Fruit fly (Drosophila melanogaster): ENCODE data around the gene CG32277.

The CG32277 gene

DNA sequence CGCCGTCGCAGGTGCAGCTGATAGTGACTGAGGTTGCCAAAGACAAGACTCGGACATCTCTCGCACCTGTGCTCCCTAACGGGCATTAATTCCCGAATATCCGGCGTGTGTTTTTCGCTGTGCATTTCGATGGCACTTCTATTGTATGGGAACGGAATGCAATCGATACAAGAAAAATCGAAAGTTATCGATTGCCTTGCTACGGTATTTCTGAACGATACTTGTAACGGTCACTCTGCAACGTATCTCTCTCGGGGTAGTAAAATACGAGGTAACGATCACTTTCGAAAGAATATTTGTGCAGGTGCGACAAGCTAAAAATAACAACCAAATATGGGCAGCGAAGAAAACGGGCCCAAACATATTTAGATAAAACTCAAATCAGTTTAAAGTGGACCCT, 40.3 kb downstream of the CG32277 start, which contains the start of gene CG32280:
Gene CG32280 (plus strand): TSS at position 231 of the 400 bp plus-strand sequence.
- no peak for TF ChIP-seq CG33017 (tag; optimal IDR thresholded peaks at IDR 0.05)
- TF ChIP-seq cnc (optimal IDR thresholded peaks at IDR 0.05): no peak
- TF ChIP-seq ovo (GFP tag; optimal IDR thresholded peaks at IDR 0.05): peak; percentile 39
- TF ChIP-seq CG14711 (tag; optimal IDR thresholded peaks at IDR 0.05): no peak
- TF ChIP-seq bab1 (GFP tag; optimal IDR thresholded peaks at IDR 0.05): peak; percentile 60
- peak; percentile 19 for TF ChIP-seq CG11617 (GFP tag; optimal IDR thresholded peaks at IDR 0.05)
- TF ChIP-seq Mnt (GFP tag; optimal IDR thresholded peaks at IDR 0.05): peak; percentile 30
- no peak for TF ChIP-seq Clk (GFP tag; optimal IDR thresholded peaks at IDR 0.05)
- TF ChIP-seq Crg-1 (GFP tag; optimal IDR thresholded peaks at IDR 0.05): peak; percentile 57
- TF ChIP-seq CG7045 (GFP tag; optimal IDR thresholded peaks at IDR 0.05): no peak
- peak; percentile 17 for TF ChIP-seq cic (GFP tag; optimal IDR thresholded peaks at IDR 0.05)
- TF ChIP-seq CG7101 (tag; optimal IDR thresholded peaks at IDR 0.05): peak; percentile 10
- no peak for TF ChIP-seq tj (GFP tag; optimal IDR thresholded peaks at IDR 0.05)

DNA sequence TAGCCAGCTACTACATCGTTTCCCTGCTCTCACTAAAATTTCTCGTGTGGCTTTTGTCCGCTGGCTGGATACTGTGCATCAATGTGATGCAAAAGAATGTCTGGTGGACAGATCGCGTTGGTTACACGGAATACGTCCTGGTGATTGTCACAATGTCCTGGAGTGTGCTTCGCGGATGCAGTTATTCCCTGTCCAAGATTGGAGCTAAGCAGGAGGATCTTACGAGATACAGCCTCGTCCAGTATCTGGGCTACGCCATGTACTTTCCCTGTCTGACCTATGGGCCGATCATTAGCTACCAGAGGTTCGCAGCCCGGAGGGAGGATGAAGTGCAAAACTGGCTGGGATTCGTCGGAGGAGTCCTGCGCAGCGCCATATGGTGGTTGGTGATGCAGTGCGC, 42.7 kb downstream of the CG32277 start:
- TF ChIP-seq cic (GFP tag; optimal IDR thresholded peaks at IDR 0.05): no peak
- TF ChIP-seq CG7045 (GFP tag; optimal IDR thresholded peaks at IDR 0.05): no peak
- no peak for TF ChIP-seq tj (GFP tag; optimal IDR thresholded peaks at IDR 0.05)
- no peak for TF ChIP-seq ovo (GFP tag; optimal IDR thresholded peaks at IDR 0.05)

dm6 chr3L:3161968-3162367, 43.3 kb downstream of the CG32277 start, which contains the start of gene rasp:
rasp (plus strand) TSS chr3L:3162180.
- TF ChIP-seq CG5204 (GFP tag; optimal IDR thresholded peaks at IDR 0.05) (no peak), Crg-1 (GFP tag; optimal IDR thresholded peaks at IDR 0.05) (no peak), CG11617 (GFP tag; optimal IDR thresholded peaks at IDR 0.05) (no peak), CG14711 (tag; optimal IDR thresholded peaks at IDR 0.05) (no peak), CG7101 (tag; optimal IDR thresholded peaks at IDR 0.05) (no peak), Mnt (GFP tag; optimal IDR thresholded peaks at IDR 0.05) (no peak), cnc (optimal IDR thresholded peaks at IDR 0.05) (no peak), CG33017 (tag; optimal IDR thresholded peaks at IDR 0.05) (no peak)

- peak; percentile 15 for TF ChIP-seq tj (GFP tag; optimal IDR thresholded peaks at IDR 0.05)
- TF ChIP-seq CG11617 (GFP tag; optimal IDR thresholded peaks at IDR 0.05): peak; percentile 53
- no peak for TF ChIP-seq kay (GFP tag; ENCODE audit: borderline replicate concordance)
- peak; percentile 29 for TF ChIP-seq CG1620 (GFP tag; optimal IDR thresholded peaks at IDR 0.05)
- peak; percentile 94 for TF ChIP-seq CG14711 (tag; optimal IDR thresholded peaks at IDR 0.05)
- no peak for TF ChIP-seq bab1 (GFP tag; optimal IDR thresholded peaks at IDR 0.05)
- TF ChIP-seq cic (GFP tag; optimal IDR thresholded peaks at IDR 0.05): no peak
- TF ChIP-seq pad (GFP tag; optimal IDR thresholded peaks at IDR 0.05): no peak
- no peak for TF ChIP-seq ovo (GFP tag; optimal IDR thresholded peaks at IDR 0.05)
- TF ChIP-seq CG7045 (GFP tag; optimal IDR thresholded peaks at IDR 0.05): no peak
- no peak for TF ChIP-seq CG12768 (GFP tag; optimal IDR thresholded peaks at IDR 0.05)
- TF ChIP-seq Mnt (GFP tag; optimal IDR thresholded peaks at IDR 0.05): no peak
- TF ChIP-seq Hr96 (GFP tag; optimal IDR thresholded peaks at IDR 0.05): no peak
- TF ChIP-seq CG33017 (tag; optimal IDR thresholded peaks at IDR 0.05): no peak
- peak; percentile 34 for TF ChIP-seq CG7101 (tag; optimal IDR thresholded peaks at IDR 0.05)
- TF ChIP-seq Clk (GFP tag; optimal IDR thresholded peaks at IDR 0.05): no peak
- no peak for TF ChIP-seq cnc (optimal IDR thresholded peaks at IDR 0.05)
- TF ChIP-seq CG5204 (GFP tag; optimal IDR thresholded peaks at IDR 0.05): no peak
- peak; percentile 31 for TF ChIP-seq Crg-1 (GFP tag; optimal IDR thresholded peaks at IDR 0.05)
- no peak for TF ChIP-seq toe (GFP tag; optimal IDR thresholded peaks at IDR 0.05)
These were observed 45.7 kb downstream of the CG32277 start, which contains the start of the genes ND-30 and CG15812 for dm6 chr3L:3159309-3160194. ND-30 (minus strand) TSS chr3L:3159578. CG15812 (plus strand) TSS chr3L:3159991.

DNA sequence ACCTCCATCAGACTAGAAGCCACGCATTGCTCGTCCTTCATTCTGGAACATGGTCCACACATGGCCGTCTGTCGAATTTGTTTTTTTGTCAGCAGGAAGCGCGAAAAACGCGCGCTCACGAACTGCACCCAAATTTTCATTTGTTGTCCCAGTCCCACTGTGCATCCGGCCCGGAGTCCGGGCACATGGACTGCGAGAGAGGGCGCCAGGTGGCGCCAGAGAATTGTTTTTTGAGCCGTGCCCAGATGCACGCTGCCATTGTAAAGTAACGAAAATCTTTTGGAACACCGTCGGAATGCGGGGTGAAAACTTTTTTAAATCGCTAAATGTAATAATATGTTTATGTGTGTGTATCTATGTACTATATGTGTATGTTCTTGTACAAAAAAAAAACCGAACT, 47.6 kb downstream of the CG32277 start:
- TF ChIP-seq toe (GFP tag; optimal IDR thresholded peaks at IDR 0.05) (no peak), ovo (GFP tag; optimal IDR thresholded peaks at IDR 0.05) (no peak), cic (GFP tag; optimal IDR thresholded peaks at IDR 0.05) (no peak), CG33017 (tag; optimal IDR thresholded peaks at IDR 0.05) (no peak)

Data from whole organism, adult.